Fruit fly (Drosophila melanogaster) whole organism, wandering third instar larva: ENCODE results near the gene CG43675.

Experiments used
- Abd-B ChIP-seq: fragments of >200 bp; optimal IDR thresholded peaks from 2 replicates; lab custom pipeline; 2017; ENCODE audit warnings: missing biosample characterization, missing genetic modification characterization
- CG32264 ChIP-seq: fragments of 200-800 bp; sonication (Bioruptor generic); optimal IDR thresholded peaks from 2 replicates; lab custom pipeline; 2016; ENCODE audit warnings: missing biosample characterization, missing genetic modification characterization
- CG9705 ChIP-seq: fragments of 200-800 bp; sonication (Bioruptor generic); optimal IDR thresholded peaks from 2 replicates; lab custom pipeline; 2018; ENCODE audit warnings: missing biosample characterization, mild to moderate bottlenecking, missing genetic modification characterization
- CrebA ChIP-seq: fragments of 200-800 bp; sonication (Bioruptor generic); optimal IDR thresholded peaks from 2 replicates; lab custom pipeline; 2016; ENCODE audit warnings: missing biosample characterization, mild to moderate bottlenecking, missing genetic modification characterization, borderline replicate concordance
- Dfd ChIP-seq: fragments of >200 bp; optimal IDR thresholded peaks from 2 replicates; lab custom pipeline; 2017; ENCODE audit warnings: missing biosample characterization, missing genetic modification characterization
- Dif ChIP-seq: fragments of 200-275, 200-300 bp; sonication (Bioruptor generic); optimal IDR thresholded peaks from 2 replicates; lab custom pipeline; 2018; ENCODE audit warnings: missing biosample characterization, missing genetic modification characterization; ENCODE audit not compliant: partially characterized antibody
- GATAd ChIP-seq: sonication (Bioruptor generic); optimal IDR thresholded peaks from 2 replicates; lab custom pipeline; 2016; ENCODE audit warnings: missing biosample characterization, missing genetic modification characterization
- HLH106 ChIP-seq: fragments of 200-800 bp; optimal IDR thresholded peaks from 3 replicates; lab custom pipeline; 2019; ENCODE audit warnings: missing biosample characterization, mild to moderate bottlenecking, missing genetic modification characterization, moderate library complexity
- Hnf4 ChIP-seq: fragments of 200-800 bp; sonication (Bioruptor generic); optimal IDR thresholded peaks from 2 replicates; lab custom pipeline; 2016; ENCODE audit warnings: missing biosample characterization, mild to moderate bottlenecking, missing genetic modification characterization
- Hr78 ChIP-seq: fragments of >200 bp; optimal IDR thresholded peaks from 2 replicates; lab custom pipeline; 2017; ENCODE audit warnings: missing biosample characterization, missing genetic modification characterization
- Hr83 ChIP-seq: fragments of 200-300 bp; sonication (Bioruptor generic); optimal IDR thresholded peaks from 2 replicates; lab custom pipeline; 2016; ENCODE audit warnings: missing biosample characterization, mild to moderate bottlenecking, missing genetic modification characterization, moderate library complexity; ENCODE audit not compliant: poor library complexity, severe bottlenecking
- Jra ChIP-seq: sonication (Bioruptor generic); optimal IDR thresholded peaks from 2 replicates; lab custom pipeline; 2016; ENCODE audit warnings: missing biosample characterization, missing genetic modification characterization
- Mio ChIP-seq: sonication (Bioruptor generic); optimal IDR thresholded peaks from 2 replicates; lab custom pipeline; 2016; ENCODE audit warnings: missing biosample characterization, missing genetic modification characterization
- Myc ChIP-seq: fragments of >200 bp; optimal IDR thresholded peaks from 2 replicates; lab custom pipeline; 2017
- N ChIP-seq: fragments of >200 bp; optimal IDR thresholded peaks from 2 replicates; lab custom pipeline; 2018; ENCODE audit warnings: missing biosample characterization, missing external identifiers, missing genetic modification characterization
- OdsH ChIP-seq: fragments of 200-800 bp; sonication (Bioruptor generic); optimal IDR thresholded peaks from 2 replicates; lab custom pipeline; 2016; ENCODE audit warnings: missing biosample characterization, mild to moderate bottlenecking, missing genetic modification characterization
- Sp1 ChIP-seq: fragments of 200-800 bp; sonication (Bioruptor generic); optimal IDR thresholded peaks from 3 replicates; lab custom pipeline; 2019; ENCODE audit warnings: missing biosample characterization, mild to moderate bottlenecking, missing genetic modification characterization, moderate library complexity
- Vsx2 ChIP-seq: fragments of 200-300, 225-300 bp; sonication (Bioruptor generic); optimal IDR thresholded peaks from 2 replicates; lab custom pipeline; 2018; ENCODE audit warnings: missing biosample characterization, missing genetic modification characterization; ENCODE audit not compliant: partially characterized antibody
- br ChIP-seq: fragments of 200-800 bp; sonication (Bioruptor generic); optimal IDR thresholded peaks from 2 replicates; lab custom pipeline; 2016; ENCODE audit warnings: missing biosample characterization, missing genetic modification characterization
- brk ChIP-seq: fragments of 200-800 bp; sonication (Bioruptor generic); optimal IDR thresholded peaks from 2 replicates; lab custom pipeline; 2016; ENCODE audit warnings: missing biosample characterization, mild to moderate bottlenecking, missing genetic modification characterization
- dl ChIP-seq, 2 experiments: fragments of 175-275, 200-275 bp in 1 of 2; fragments of 200-275 bp in 1 of 2; sonication (Bioruptor generic); optimal IDR thresholded peaks; lab custom pipeline; 2018; ENCODE audit warnings: mild to moderate bottlenecking in 2 of 2, missing biosample characterization in 2 of 2, missing genetic modification characterization in 2 of 2, moderate library complexity in 2 of 2; ENCODE audit not compliant: partially characterized antibody in 2 of 2, insufficient read depth in 1 of 2
- dmrt93B ChIP-seq: fragments of 200-800 bp; sonication (Bioruptor generic); optimal IDR thresholded peaks from 2 replicates; lab custom pipeline; 2018; ENCODE audit warnings: missing biosample characterization, mild to moderate bottlenecking, missing genetic modification characterization
- dsf ChIP-seq: sonication (Bioruptor generic); optimal IDR thresholded peaks from 2 replicates; lab custom pipeline; 2016; ENCODE audit warnings: missing biosample characterization, missing genetic modification characterization, borderline replicate concordance
- ey ChIP-seq: fragments of 200-800 bp; sonication (Bioruptor generic); optimal IDR thresholded peaks from 2 replicates; lab custom pipeline; 2016; ENCODE audit warnings: missing biosample characterization, missing genetic modification characterization
- foxo ChIP-seq, 2 experiments: fragments of 200-800 bp; sonication (Bioruptor generic); optimal IDR thresholded peaks; 2 replicates in 1 of 2; 3 replicates in 1 of 2; lab custom pipeline; 2016 to 2017; ENCODE audit warnings: missing biosample characterization in 2 of 2, missing genetic modification characterization in 2 of 2
- h ChIP-seq: fragments of 200-800 bp; sonication (Bioruptor generic); optimal IDR thresholded peaks from 3 replicates; lab custom pipeline; 2016; ENCODE audit warnings: missing biosample characterization, mild to moderate bottlenecking, missing genetic modification characterization
- jim ChIP-seq: fragments of 175-275, 200-325 bp; sonication (Bioruptor generic); optimal IDR thresholded peaks from 2 replicates; lab custom pipeline; 2016; ENCODE audit warnings: missing biosample characterization, mild to moderate bottlenecking, missing genetic modification characterization
- lola ChIP-seq: fragments of >200 bp; optimal IDR thresholded peaks from 2 replicates; lab custom pipeline; 2017; ENCODE audit warnings: missing biosample characterization, missing genetic modification characterization
- pan ChIP-seq: fragments of >200 bp; optimal IDR thresholded peaks from 2 replicates; lab custom pipeline; 2017
- psq ChIP-seq: fragments of 200-800 bp; sonication (Bioruptor generic); optimal IDR thresholded peaks from 3 replicates; lab custom pipeline; 2017; ENCODE audit warnings: missing biosample characterization, mild to moderate bottlenecking, missing genetic modification characterization, moderate library complexity
- rgr ChIP-seq: fragments of 200-800 bp; sonication (Bioruptor generic); optimal IDR thresholded peaks from 3 replicates; lab custom pipeline; 2016; ENCODE audit warnings: missing biosample characterization, mild to moderate bottlenecking, missing genetic modification characterization
- sage ChIP-seq: fragments of 200-800 bp; sonication (Bioruptor generic); optimal IDR thresholded peaks from 2 replicates; lab custom pipeline; 2016; ENCODE audit warnings: missing biosample characterization, mild to moderate bottlenecking, missing genetic modification characterization
- sv ChIP-seq: fragments of 200-800 bp; sonication (Bioruptor generic); optimal IDR thresholded peaks from 3 replicates; lab custom pipeline; 2016; ENCODE audit warnings: missing biosample characterization, missing genetic modification characterization
- tai ChIP-seq: sonication (Bioruptor generic); optimal IDR thresholded peaks from 2 replicates; lab custom pipeline; 2016; ENCODE audit warnings: missing biosample characterization, missing genetic modification characterization
- usp ChIP-seq: fragments of >200 bp; optimal IDR thresholded peaks from 2 replicates; lab custom pipeline; 2017; ENCODE audit warnings: missing biosample characterization, missing genetic modification characterization
- woc ChIP-seq: sonication (Bioruptor generic); optimal IDR thresholded peaks from 2 replicates; lab custom pipeline; 2016; ENCODE audit warnings: missing biosample characterization, mild to moderate bottlenecking, missing genetic modification characterization

The CG43675 gene

dm6 chr3R:9355195-9355594, at the start of gene CG43675:
TSS of gene CG43675 (plus strand) at chr3R:9355495.
- no peak for TF ChIP-seq dl (GFP tag; optimal IDR thresholded peaks at IDR 0.05; lab: Kevin White, UChicago; ENCODE audit: insufficient read depth in 1 of 2, partially characterized antibody in 2 of 2)
- TF ChIP-seq Jra (GFP tag; lab: Kevin White, UChicago) = no peak
- TF ChIP-seq dmrt93B (GFP tag; lab: Kevin White, UChicago) = no peak
- no peak for TF ChIP-seq Myc (lab: Kevin White, UChicago)
- no peak for TF ChIP-seq HLH106 (tag; lab: Kevin White, UChicago)
- no peak for TF ChIP-seq Vsx2 (GFP tag; lab: Kevin White, UChicago)
- no peak for TF ChIP-seq OdsH
- TF ChIP-seq woc (GFP tag; lab: Kevin White, UChicago) = no peak
- TF ChIP-seq ey = no peak
- TF ChIP-seq Dif (GFP tag; lab: Kevin White, UChicago) = no peak
- TF ChIP-seq Hr78 = no peak
- no peak for TF ChIP-seq CG9705
- TF ChIP-seq brk (GFP tag; lab: Kevin White, UChicago) = no peak
- no peak for TF ChIP-seq Hr83
- TF ChIP-seq pan (lab: Kevin White, UChicago) = no peak
- TF ChIP-seq sv (GFP tag; lab: Kevin White, UChicago) = no peak
- TF ChIP-seq Sp1 = no peak
- TF ChIP-seq, all 38 proteins: peak for 0

dm6 chr3R:9321470-9321869, 33.8 kb upstream of the CG43675 start, which contains the start of gene HP1e:
TSS of gene HP1e (plus strand) at chr3R:9321770.
- TF ChIP-seq h (GFP tag; lab: Kevin White, UChicago) (no peak), CrebA (GFP tag; lab: Kevin White, UChicago) (no peak), rgr (no peak), Hnf4 (GFP tag; lab: Kevin White, UChicago) (no peak), br (no peak), Jra (GFP tag; lab: Kevin White, UChicago) (no peak), CG32264 (GFP tag; lab: Kevin White, UChicago) (no peak), dsf (no peak), Hr78 (no peak), N (GFP tag; lab: Kevin White, UChicago) (no peak), Dfd (no peak), Mio (no peak), Vsx2 (GFP tag; lab: Kevin White, UChicago) (no peak), GATAd (GFP tag; lab: Kevin White, UChicago) (no peak), tai (GFP tag; lab: Kevin White, UChicago) (no peak), psq (GFP tag; lab: Kevin White, UChicago) (no peak), foxo (GFP tag; optimal IDR thresholded peaks at IDR 0.05; lab: Kevin White, UChicago) (no peak), brk (GFP tag; lab: Kevin White, UChicago) (no peak), usp (GFP tag; lab: Kevin White, UChicago) (no peak), woc (GFP tag; lab: Kevin White, UChicago) (no peak)

dm6 chr3R:9328411-9328810, 26.9 kb upstream of the CG43675 start, which contains the start of gene CG8861:
TSS of gene CG8861 (minus strand) at chr3R:9328511.
- TF ChIP-seq Sp1 (no peak), Mio (no peak), foxo (GFP tag; optimal IDR thresholded peaks at IDR 0.05; lab: Kevin White, UChicago) (no peak), Jra (GFP tag; lab: Kevin White, UChicago) (no peak), Dif (GFP tag; lab: Kevin White, UChicago) (no peak), sage (GFP tag; lab: Kevin White, UChicago) (no peak), Myc (lab: Kevin White, UChicago) (no peak), lola (no peak), sv (GFP tag; lab: Kevin White, UChicago) (no peak), jim (GFP tag; lab: Kevin White, UChicago) (no peak), brk (GFP tag; lab: Kevin White, UChicago) (no peak), Abd-B (GFP tag; lab: Kevin White, UChicago) (no peak), pan (lab: Kevin White, UChicago) (no peak), rgr (no peak), ey (no peak), Hr78 (no peak), dsf (no peak), dmrt93B (GFP tag; lab: Kevin White, UChicago) (no peak), Hnf4 (GFP tag; lab: Kevin White, UChicago) (no peak)
